Fruit fly (Drosophila melanogaster) whole organism, prepupa: ENCODE measurements around the gene Ance-2.

Experiments
- CG15336 ChIP-seq: fragments of 200-800 bp; sonication (Bioruptor generic); IDR thresholded peaks from 2 replicates; pipeline ENCODE4 v1.3.6; 2022; ENCODE audit warnings: missing biosample characterization, missing genetic modification characterization
- CG16779 ChIP-seq: fragments of 200-800 bp; sonication (Bioruptor generic); optimal IDR thresholded peaks from 3 replicates; lab custom pipeline; 2017; ENCODE audit warnings: missing biosample characterization, mild to moderate bottlenecking, missing genetic modification characterization
- CG3032 ChIP-seq: fragments of 200-800 bp; optimal IDR thresholded peaks from 2 replicates; lab custom pipeline; 2019; ENCODE audit warnings: missing biosample characterization, mild to moderate bottlenecking, missing genetic modification characterization, moderate library complexity
- CG4318 ChIP-seq: fragments of 200-800 bp; sonication (Bioruptor generic); optimal IDR thresholded peaks from 3 replicates; lab custom pipeline; 2017; ENCODE audit warnings: missing biosample characterization, mild to moderate bottlenecking, missing genetic modification characterization
- CG6163 ChIP-seq: fragments of 200-800 bp; sonication (Bioruptor generic); IDR thresholded peaks from 3 replicates; pipeline ENCODE4 v1.3.6; 2022; ENCODE audit warnings: missing biosample characterization, missing genetic modification characterization
- Hr4 ChIP-seq: fragments of 200-800 bp; sonication (Bioruptor generic); optimal IDR thresholded peaks from 3 replicates; lab custom pipeline; 2016; ENCODE audit warnings: missing biosample characterization, missing genetic modification characterization
- Sox14 ChIP-seq: fragments of 200-800 bp; sonication (Bioruptor generic); optimal IDR thresholded peaks from 3 replicates; lab custom pipeline; 2016; ENCODE audit warnings: missing biosample characterization, missing genetic modification characterization
- esn ChIP-seq: fragments of 200-800 bp; sonication (Bioruptor generic); optimal IDR thresholded peaks from 2 replicates; lab custom pipeline; 2016; ENCODE audit warnings: missing biosample characterization, mild to moderate bottlenecking, missing genetic modification characterization, moderate library complexity

dm6 chr2L:13867653-13868052, 41.5 kb upstream of the Ance-2 start:
- TF ChIP-seq CG16779 (no peak), Hr4 (GFP tag; lab: Kevin White, UChicago) (no peak), CG3032 (tag; lab: Kevin White, UChicago) (no peak), esn (GFP tag; lab: Kevin White, UChicago) (no peak), Sox14 (no peak), CG15336 (GFP tag; lab: Robert Waterston, UW) (no peak), CG4318 (GFP tag; lab: Kevin White, UChicago) (no peak), CG6163 (GFP tag; lab: Robert Waterston, UW) (no peak)
